Worm (Caenorhabditis elegans) whole organism, young adult: Measurements from ENCODE around the gene Y54E2A.10.

ENCODE experiments used
- ama-1 ChIP-seq, 3 experiments: fragments of 150-350 bp in 1 of 3; sonication (generic microtip) in 2 of 3; optimal IDR thresholded peaks; 2 replicates each; lab custom pipeline; 2014 to 2018; ENCODE audit warnings: missing biosample characterization in 2 of 3, missing genetic modification characterization in 2 of 3, missing genetic modification reagents in 2 of 3
- dpl-1 ChIP-seq: fragments of 150-350 bp; optimal IDR thresholded peaks from 2 replicates; lab custom pipeline; 2014; ENCODE audit warnings: missing biosample characterization, missing genetic modification reagents, missing genetic modification characterization
- ets-4 ChIP-seq: fragments of 200-800 bp; sonication (Bioruptor generic); optimal IDR thresholded peaks from 2 replicates; lab custom pipeline; 2018; ENCODE audit warnings: mild to moderate bottlenecking, missing genetic modification characterization, missing compliant biosample characterization
- hmg-20 ChIP-seq: fragments of 200-800 bp; sonication (Bioruptor generic); IDR thresholded peaks from 2 replicates; pipeline ENCODE4 v1.3.6; 2022; ENCODE audit warnings: missing genetic modification reagents, missing genetic modification characterization, missing compliant biosample characterization
- unc-62 ChIP-seq: fragments of 150-350 bp; optimal IDR thresholded peaks from 2 replicates; lab custom pipeline; 2014; ENCODE audit warnings: missing biosample characterization, missing genetic modification reagents, missing genetic modification characterization

DNA sequence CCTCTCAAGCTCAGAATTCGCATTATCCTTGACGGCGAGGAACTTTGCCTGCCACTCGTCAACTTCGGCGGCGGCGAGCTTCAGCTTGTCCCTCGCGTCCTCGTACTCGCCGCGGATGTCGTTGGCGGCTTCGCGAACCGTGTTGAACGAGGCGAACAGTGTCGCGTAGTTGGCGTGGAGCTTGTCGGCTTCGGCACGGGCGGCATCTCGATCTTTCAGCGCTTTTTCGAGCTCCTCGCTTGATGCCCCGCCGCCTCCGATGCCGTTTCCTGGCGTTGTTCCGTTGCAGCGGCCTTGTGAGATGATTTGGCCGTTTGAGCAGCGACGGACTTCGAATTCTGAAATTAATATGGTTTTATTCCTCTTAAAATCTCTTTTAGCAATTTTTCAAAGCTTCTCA is 37.6 kb upstream of the Y54E2A.10 start:
- TF ChIP-seq ets-4 (GFP tag; lab: Kevin White, UChicago) (no peak), ama-1 (optimal IDR thresholded peaks at IDR 0.05; lab: Kevin White, UChicago) (no peak), ama-1 (GFP tag; optimal IDR thresholded peaks at IDR 0.05; lab: Kevin White, UChicago) (no peak), hmg-20 (GFP tag; lab: Robert Waterston, UW) (no peak), dpl-1 (GFP tag; lab: Kevin White, UChicago) (no peak), unc-62 (GFP tag; lab: Kevin White, UChicago) (no peak)
